Worm (Caenorhabditis elegans) whole organism, L2 larva: ENCODE measurements around the gene Y57G7A.1.

Experiments used
- C34F6.9 ChIP-seq: fragments of 150-350 bp; optimal IDR thresholded peaks from 2 replicates; lab custom pipeline; 2014; ENCODE audit warnings: missing biosample characterization, missing genetic modification characterization
- F13H6.1 ChIP-seq: sonication (generic microtip); optimal IDR thresholded peaks from 2 replicates; lab custom pipeline; 2016; ENCODE audit warnings: missing genetic modification characterization, missing compliant biosample characterization
- R02D3.7 ChIP-seq: fragments of 150-350 bp; optimal IDR thresholded peaks from 2 replicates; lab custom pipeline; 2014; ENCODE audit warnings: missing biosample characterization, missing genetic modification characterization
- Y55F3AM.14 ChIP-seq: fragments of 200-800 bp; sonication (Bioruptor generic); optimal IDR thresholded peaks from 2 replicates; lab custom pipeline; 2018; ENCODE audit warnings: mild to moderate bottlenecking, missing genetic modification characterization, missing compliant biosample characterization
- ZK546.5 ChIP-seq: sonication (generic microtip); optimal IDR thresholded peaks from 2 replicates; lab custom pipeline; 2017; ENCODE audit warnings: missing biosample characterization, missing genetic modification characterization
- alr-1 ChIP-seq: fragments of 150-350 bp; optimal IDR thresholded peaks from 2 replicates; lab custom pipeline; 2014; ENCODE audit warnings: missing biosample characterization, missing genetic modification characterization
- aly-2 ChIP-seq: fragments of 150-350 bp; optimal IDR thresholded peaks from 2 replicates; lab custom pipeline; 2014; ENCODE audit warnings: missing biosample characterization, missing genetic modification characterization
- ama-1 ChIP-seq: fragments of 150-350 bp; optimal IDR thresholded peaks from 2 replicates; lab custom pipeline; 2018; ENCODE audit warnings: inconsistent platforms
- blmp-1 ChIP-seq: sonication (generic microtip); optimal IDR thresholded peaks from 2 replicates; lab custom pipeline; 2017; ENCODE audit warnings: missing genetic modification characterization, mild to moderate bottlenecking, missing compliant biosample characterization, antibody characterized with exemption, moderate library complexity; ENCODE audit not compliant: insufficient read depth
- ceh-16 ChIP-seq: fragments of 150-350 bp; optimal IDR thresholded peaks from 2 replicates; lab custom pipeline; 2014; ENCODE audit warnings: missing biosample characterization, missing genetic modification characterization
- ceh-82 ChIP-seq: fragments of 150-350 bp; optimal IDR thresholded peaks from 2 replicates; lab custom pipeline; 2014; ENCODE audit warnings: missing biosample characterization, missing genetic modification characterization
- crh-2 ChIP-seq: sonication (generic microtip); optimal IDR thresholded peaks from 2 replicates; lab custom pipeline; 2017; ENCODE audit warnings: missing biosample characterization, missing genetic modification characterization
- dmd-4 ChIP-seq: sonication (generic microtip); optimal IDR thresholded peaks from 2 replicates; lab custom pipeline; 2017; ENCODE audit warnings: missing biosample characterization, missing genetic modification characterization
- elt-1 ChIP-seq: fragments of 150-350 bp; optimal IDR thresholded peaks from 2 replicates; lab custom pipeline; 2014; ENCODE audit warnings: missing biosample characterization, missing genetic modification characterization
- elt-3 ChIP-seq: sonication (generic microtip); optimal IDR thresholded peaks from 2 replicates; lab custom pipeline; 2017; ENCODE audit warnings: missing biosample characterization, missing genetic modification characterization
- gmeb-1 ChIP-seq: fragments of 150-350 bp; optimal IDR thresholded peaks from 2 replicates; lab custom pipeline; 2014; ENCODE audit warnings: missing biosample characterization, missing genetic modification characterization
- lin-11 ChIP-seq: fragments of 150-350 bp; sonication (generic microtip); optimal IDR thresholded peaks from 2 replicates; lab custom pipeline; 2014; ENCODE audit warnings: missing biosample characterization, missing genetic modification characterization, inconsistent platforms, mixed read lengths
- lin-13 ChIP-seq: fragments of 150-350 bp; optimal IDR thresholded peaks from 2 replicates; lab custom pipeline; 2014; ENCODE audit warnings: missing biosample characterization, missing genetic modification reagents, missing genetic modification characterization
- lin-39 ChIP-seq: fragments of 150-350 bp; optimal IDR thresholded peaks from 2 replicates; lab custom pipeline; 2014; ENCODE audit warnings: missing biosample characterization, missing genetic modification reagents, missing genetic modification characterization
- lsy-2 ChIP-seq, 2 experiments: fragments of 150-350 bp in 1 of 2; sonication (generic microtip) in 1 of 2; optimal IDR thresholded peaks; 2 replicates each; lab custom pipeline; 2014 to 2017; ENCODE audit warnings: missing biosample characterization in 2 of 2, missing genetic modification characterization in 2 of 2
- mab-5 ChIP-seq: fragments of 150-350 bp; optimal IDR thresholded peaks from 2 replicates; lab custom pipeline; 2014; ENCODE audit warnings: missing biosample characterization, missing genetic modification characterization
- mbf-1 ChIP-seq: sonication (generic microtip); optimal IDR thresholded peaks from 2 replicates; lab custom pipeline; 2017; ENCODE audit warnings: missing biosample characterization, missing genetic modification characterization
- mdl-1 ChIP-seq, 2 experiments: fragments of 150-350 bp in 1 of 2; sonication (generic microtip) in 1 of 2; optimal IDR thresholded peaks; 2 replicates each; lab custom pipeline; 2017; ENCODE audit warnings: missing biosample characterization in 2 of 2, missing genetic modification characterization in 2 of 2
- nhr-10 ChIP-seq: sonication (generic microtip); optimal IDR thresholded peaks from 2 replicates; lab custom pipeline; 2017; ENCODE audit warnings: missing biosample characterization, missing genetic modification characterization
- nhr-11 ChIP-seq: fragments of 150-350 bp; optimal IDR thresholded peaks from 2 replicates; lab custom pipeline; 2014; ENCODE audit warnings: missing biosample characterization, missing genetic modification characterization
- nhr-129 ChIP-seq: fragments of 150-350 bp; optimal IDR thresholded peaks from 2 replicates; lab custom pipeline; 2014; ENCODE audit warnings: missing biosample characterization, missing genetic modification characterization
- nhr-21 ChIP-seq: fragments of 150-350 bp; optimal IDR thresholded peaks from 2 replicates; lab custom pipeline; 2014; ENCODE audit warnings: missing biosample characterization, missing genetic modification characterization
- nhr-23 ChIP-seq: fragments of 150-350 bp; optimal IDR thresholded peaks from 2 replicates; lab custom pipeline; 2014; ENCODE audit warnings: missing biosample characterization, missing genetic modification reagents, missing genetic modification characterization
- nhr-25 ChIP-seq: fragments of 150-350 bp; sonication (generic microtip); optimal IDR thresholded peaks from 3 replicates; lab custom pipeline; 2014; ENCODE audit warnings: missing biosample characterization, missing genetic modification characterization
- nhr-6 ChIP-seq: fragments of 150-350 bp; optimal IDR thresholded peaks from 2 replicates; lab custom pipeline; 2014; ENCODE audit warnings: missing biosample characterization, missing genetic modification characterization
- nhr-77 ChIP-seq: fragments of 150-350 bp; optimal IDR thresholded peaks from 2 replicates; lab custom pipeline; 2014; ENCODE audit warnings: missing biosample characterization, missing genetic modification characterization
- peb-1 ChIP-seq: fragments of 150-350 bp; optimal IDR thresholded peaks from 2 replicates; lab custom pipeline; 2014; ENCODE audit warnings: missing biosample characterization, missing genetic modification characterization
- sem-4 ChIP-seq: fragments of 150-350 bp; optimal IDR thresholded peaks from 2 replicates; lab custom pipeline; 2014; ENCODE audit warnings: missing biosample characterization, missing genetic modification reagents, missing genetic modification characterization
- skn-1 ChIP-seq: sonication (generic microtip); optimal IDR thresholded peaks from 2 replicates; lab custom pipeline; 2017; ENCODE audit warnings: missing biosample characterization, missing genetic modification characterization
- sma-3 ChIP-seq: sonication (generic microtip); optimal IDR thresholded peaks from 2 replicates; lab custom pipeline; 2016; ENCODE audit warnings: missing genetic modification reagents, missing genetic modification characterization, missing compliant biosample characterization
- sma-9 ChIP-seq, 2 experiments: fragments of 150-350 bp in 1 of 2; sonication (generic microtip) in 1 of 2; optimal IDR thresholded peaks; 2 replicates each; lab custom pipeline; 2014 to 2016; ENCODE audit warnings: missing genetic modification characterization in 2 of 2, mild to moderate bottlenecking in 1 of 2, missing biosample characterization in 1 of 2, missing compliant biosample characterization in 1 of 2, missing genetic modification reagents in 1 of 2, moderate library complexity in 1 of 2
- unc-39 ChIP-seq: fragments of 150-350 bp; optimal IDR thresholded peaks from 2 replicates; lab custom pipeline; 2014; ENCODE audit warnings: missing biosample characterization, missing genetic modification characterization
- unc-55 ChIP-seq: fragments of 150-350 bp; sonication (generic microtip); optimal IDR thresholded peaks from 3 replicates; lab custom pipeline; 2014; ENCODE audit warnings: missing biosample characterization, missing genetic modification reagents, missing genetic modification characterization
- zag-1 ChIP-seq: fragments of 150-350 bp; optimal IDR thresholded peaks from 2 replicates; lab custom pipeline; 2014; ENCODE audit warnings: missing biosample characterization, missing genetic modification characterization
- ztf-1 ChIP-seq: fragments of 200-800 bp; sonication (Bioruptor generic); conservative IDR thresholded peaks from 2 replicates; pipeline ENCODE4 v1.3.6; 2022; ENCODE audit warnings: missing genetic modification characterization, missing compliant biosample characterization
- ztf-11 ChIP-seq: sonication (generic microtip); optimal IDR thresholded peaks from 2 replicates; lab custom pipeline; 2017; ENCODE audit warnings: missing biosample characterization, missing genetic modification characterization
- ztf-4 ChIP-seq: fragments of 150-350 bp; optimal IDR thresholded peaks from 2 replicates; lab custom pipeline; 2014; ENCODE audit warnings: missing biosample characterization, missing genetic modification characterization

The Y57G7A.1 gene

ce11 chrII:1320412-1320811 is 22.1 kb downstream of the Y57G7A.1 start (continued):
- TF ChIP-seq elt-1 (tag; lab: Kevin White, UChicago): peak; percentile 5
- TF ChIP-seq ztf-4: peak; percentile 78
- no peak for TF ChIP-seq aly-2 (tag; lab: Kevin White, UChicago)
- peak; percentile 73 for TF ChIP-seq ama-1 (lab: Kevin White, UChicago)
- TF ChIP-seq ZK546.5 (tag; lab: Kevin White, UChicago): peak; percentile 98
- TF ChIP-seq elt-3 (tag; lab: Kevin White, UChicago): no peak
- TF ChIP-seq Y55F3AM.14 (GFP tag; lab: Kevin White, UChicago): peak; percentile 91

ce11 chrII:1320987-1321807 is 22.9 kb downstream of the Y57G7A.1 start, which contains the start of gene vig-1:
TSS of gene vig-1 (plus strand) at chrII:1321037.
- TF ChIP-seq sma-9 (GFP tag; optimal IDR thresholded peaks at IDR 0.05; lab: Kevin White, UChicago) (no peak), sma-9 (tag; optimal IDR thresholded peaks at IDR 0.05; lab: Kevin White, UChicago) (no peak), gmeb-1 (tag; lab: Kevin White, UChicago) (no peak), mdl-1 (tag; optimal IDR thresholded peaks at IDR 0.05; lab: Kevin White, UChicago) (no peak), blmp-1 (tag; lab: Kevin White, UChicago) (no peak), lsy-2 (tag; optimal IDR thresholded peaks at IDR 0.05; lab: Kevin White, UChicago) (no peak), nhr-23 (tag; lab: Kevin White, UChicago) (no peak), ztf-4 (no peak), nhr-77 (tag; lab: Kevin White, UChicago) (no peak), lin-13 (no peak), lin-11 (tag; lab: Kevin White, UChicago) (no peak), alr-1 (tag; lab: Kevin White, UChicago) (no peak), unc-39 (tag; lab: Kevin White, UChicago) (no peak), skn-1 (tag; lab: Kevin White, UChicago) (no peak), ZK546.5 (tag; lab: Kevin White, UChicago) (no peak), nhr-10 (tag; lab: Kevin White, UChicago) (no peak), ceh-16 (tag; lab: Kevin White, UChicago) (no peak), nhr-21 (no peak)

- no peak for TF ChIP-seq lin-39 (tag; lab: Kevin White, UChicago)
- TF ChIP-seq elt-3 (tag; lab: Kevin White, UChicago): no peak
- no peak for TF ChIP-seq nhr-11 (tag; lab: Kevin White, UChicago)
These were observed 24.3 kb downstream of the Y57G7A.1 start for ce11 chrII:1322283-1323173.

- TF ChIP-seq aly-2 (tag; lab: Kevin White, UChicago): no peak
- no peak for TF ChIP-seq mbf-1 (tag; lab: Kevin White, UChicago)
- peak; percentile 21 to 58 for TF ChIP-seq lsy-2 (tag; optimal IDR thresholded peaks at IDR 0.05; lab: Kevin White, UChicago)
- TF ChIP-seq ama-1 (lab: Kevin White, UChicago): no peak
- TF ChIP-seq mab-5: peak; percentile 13
- TF ChIP-seq sma-3 (GFP tag; lab: Kevin White, UChicago): no peak
- TF ChIP-seq F13H6.1: no peak
- peak; percentile 93 for TF ChIP-seq unc-55 (GFP tag; lab: Kevin White, UChicago)
- peak; percentile 29 for TF ChIP-seq sma-9 (GFP tag; optimal IDR thresholded peaks at IDR 0.05; lab: Kevin White, UChicago)
- TF ChIP-seq sma-9 (tag; optimal IDR thresholded peaks at IDR 0.05; lab: Kevin White, UChicago): no peak
- TF ChIP-seq ZK546.5 (tag; lab: Kevin White, UChicago): no peak
- no peak for TF ChIP-seq alr-1 (tag; lab: Kevin White, UChicago)
- no peak for TF ChIP-seq nhr-6 (tag; lab: Kevin White, UChicago)
- no peak for TF ChIP-seq nhr-129
- no peak for TF ChIP-seq peb-1 (tag; lab: Kevin White, UChicago)
- TF ChIP-seq crh-2 (tag; lab: Kevin White, UChicago): peak; percentile 37
- TF ChIP-seq nhr-23 (tag; lab: Kevin White, UChicago): no peak
- TF ChIP-seq nhr-21: no peak
- no peak for TF ChIP-seq ztf-1
- TF ChIP-seq sem-4 (tag; lab: Kevin White, UChicago): no peak
- TF ChIP-seq zag-1 (tag; lab: Kevin White, UChicago): peak; percentile 11
- no peak for TF ChIP-seq ztf-11 (tag; lab: Kevin White, UChicago)
- no peak for TF ChIP-seq ceh-16 (tag; lab: Kevin White, UChicago)
- TF ChIP-seq nhr-25 (tag; lab: Kevin White, UChicago): no peak
- no peak for TF ChIP-seq mdl-1 (tag; optimal IDR thresholded peaks at IDR 0.05; lab: Kevin White, UChicago)
- TF ChIP-seq blmp-1 (tag; lab: Kevin White, UChicago): no peak
- TF ChIP-seq C34F6.9 (tag; lab: Kevin White, UChicago): peak; percentile 72
- TF ChIP-seq R02D3.7 (tag; lab: Kevin White, UChicago): no peak
- TF ChIP-seq dmd-4: no peak
- no peak for TF ChIP-seq ceh-82 (tag; lab: Kevin White, UChicago)
- TF ChIP-seq ztf-4: no peak
These were observed 25.0 kb downstream of the Y57G7A.1 start for ce11 chrII:1323190-1323651.
